Fruit fly (Drosophila melanogaster): Measurements from ENCODE around the gene InR.
A peak's percentile ranks its signal among the peaks of the same experiment; 100 is the strongest.

InR gene

DNA sequence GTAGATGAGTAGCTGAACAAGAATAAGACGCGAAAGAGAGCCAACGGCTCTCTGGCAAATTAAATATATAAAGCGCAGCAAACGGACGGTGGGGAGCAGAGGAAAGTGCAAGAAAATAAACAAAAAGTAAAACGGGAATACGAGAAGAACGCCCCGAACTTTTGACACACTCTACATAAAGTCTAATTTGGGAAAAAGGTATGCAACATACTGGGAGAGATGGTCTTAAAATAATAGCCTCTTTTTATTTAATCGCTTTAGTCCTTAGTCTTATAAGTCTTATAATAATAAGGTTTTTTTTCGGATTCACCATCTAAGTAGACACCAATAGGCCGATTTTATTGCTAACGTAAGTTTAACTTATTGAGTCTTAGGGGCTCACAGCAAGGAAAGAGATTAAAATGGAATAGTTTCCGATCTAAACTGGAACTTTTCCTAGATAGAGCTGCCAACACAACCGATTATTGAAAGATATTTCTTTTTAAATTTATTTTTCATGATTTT lies 33.8 kb upstream of the InR start (continued):
- peak; percentile 42 for TF ChIP-seq Sox14 (GFP tag; optimal IDR thresholded peaks at IDR 0.05)
- TF ChIP-seq cyc (GFP tag; optimal IDR thresholded peaks at IDR 0.05): peak; percentile 24
- TF ChIP-seq dsx (GFP tag; optimal IDR thresholded peaks at IDR 0.05; ENCODE audit: poor library complexity, severe bottlenecking): peak; percentile 76
- TF ChIP-seq CG11762 (GFP tag; optimal IDR thresholded peaks at IDR 0.05; ENCODE audit: insufficient read depth): peak; percentile 14
- peak; percentile 64 for TF ChIP-seq svp (GFP tag)
- peak in 1 of 2 experiments; percentile 48 for TF ChIP-seq ss (GFP tag; optimal IDR thresholded peaks at IDR 0.05)
- TF ChIP-seq eg (GFP tag; IDR thresholded peaks at IDR 0.05): 0 out of 3 replicates have a peak, but pooled peaks have one; percentile 40
- TF ChIP-seq CG10669 (GFP tag; optimal IDR thresholded peaks at IDR 0.05): peak; percentile 36
- TF ChIP-seq Met (GFP tag; optimal IDR thresholded peaks at IDR 0.05): peak; percentile 25
- TF ChIP-seq esn (GFP tag; optimal IDR thresholded peaks at IDR 0.05): peak; percentile 59
- peak; percentile 8 for TF ChIP-seq Hr4 (GFP tag; optimal IDR thresholded peaks at IDR 0.05)
- peak; percentile 28 for TF ChIP-seq CG6276 (GFP tag; optimal IDR thresholded peaks at IDR 0.05)
- no peak for TF ChIP-seq dac (GFP tag; optimal IDR thresholded peaks at IDR 0.05)
- no peak for TF ChIP-seq Blimp-1 (GFP tag; optimal IDR thresholded peaks at IDR 0.05)
- TF ChIP-seq lz (GFP tag; optimal IDR thresholded peaks at IDR 0.05): peak; percentile 46
- peak; percentile 47 for TF ChIP-seq achi (GFP tag; optimal IDR thresholded peaks at IDR 0.05)
- peak; percentile 56 for TF ChIP-seq CG6808 (GFP tag; optimal IDR thresholded peaks at IDR 0.05)

DNA sequence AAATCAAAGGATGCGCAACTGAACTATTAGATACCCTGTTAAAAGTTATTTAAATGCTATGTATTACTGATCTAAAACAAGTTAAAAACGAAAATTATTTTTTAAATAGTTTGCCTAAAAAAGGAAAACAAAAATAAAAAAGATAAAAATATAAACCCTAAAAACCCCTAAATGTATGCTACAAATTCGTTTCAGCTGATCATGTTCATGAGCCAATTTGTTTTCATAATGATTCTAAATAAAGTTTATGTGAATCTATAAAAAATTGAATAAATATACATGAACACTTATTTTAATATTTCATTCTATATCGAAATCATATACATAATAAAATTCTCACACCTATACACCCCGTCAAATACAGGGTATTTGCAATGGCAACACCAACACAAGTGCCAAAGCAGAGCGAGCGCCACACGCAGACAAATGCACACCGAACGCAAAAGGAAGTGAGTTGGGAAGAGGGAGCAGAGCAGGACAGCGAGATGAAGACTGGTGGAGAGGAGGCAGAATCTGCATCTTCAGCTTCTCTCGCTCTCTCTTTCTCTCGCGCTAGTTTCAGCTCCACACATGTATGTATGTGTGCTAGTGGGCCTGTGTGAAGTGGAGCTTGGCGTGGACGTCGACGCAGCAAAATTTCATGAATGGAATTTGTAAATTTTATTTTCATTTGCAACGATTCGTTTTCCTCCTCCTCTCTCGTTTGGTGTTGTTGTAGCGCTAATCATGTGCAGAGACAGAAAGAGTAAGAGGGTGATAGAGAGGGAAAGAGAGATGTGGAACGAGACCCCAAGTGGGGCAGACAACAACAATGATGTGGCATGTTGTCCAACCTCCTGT lies 32.1 kb upstream of the InR start:
- TF ChIP-seq acj6 (GFP tag; optimal IDR thresholded peaks at IDR 0.05): peak; percentile 94
- peak; percentile 91 for TF ChIP-seq CG8119 (GFP tag; IDR thresholded peaks at IDR 0.05)
- TF ChIP-seq CG10669 (GFP tag; optimal IDR thresholded peaks at IDR 0.05): peak; percentile 91
- peak; percentile 77 for TF ChIP-seq Eip75B (GFP tag; optimal IDR thresholded peaks at IDR 0.05)
- peak; percentile 89 for TF ChIP-seq CG34406 (GFP tag; optimal IDR thresholded peaks at IDR 0.05)
- peak; percentile 79 for TF ChIP-seq Sox15 (GFP tag; optimal IDR thresholded peaks at IDR 0.05)
- TF ChIP-seq Eip93F (GFP tag; optimal IDR thresholded peaks at IDR 0.05): peak; percentile 28
- peak; percentile 51 for TF ChIP-seq Sox102F (GFP tag; optimal IDR thresholded peaks at IDR 0.05)
- TF ChIP-seq CG1621 (tag; optimal IDR thresholded peaks at IDR 0.05): peak; percentile 39
- TF ChIP-seq lz (GFP tag; optimal IDR thresholded peaks at IDR 0.05): peak; percentile 75
- peak; percentile 47 to 97 for TF ChIP-seq salr (GFP tag; optimal IDR thresholded peaks at IDR 0.05)
- peak; percentile 96 for TF ChIP-seq CG3032 (tag; optimal IDR thresholded peaks at IDR 0.05)
- peak; percentile 52 for TF ChIP-seq Hr39 (GFP tag; optimal IDR thresholded peaks at IDR 0.05)
- peak; percentile 7 for TF ChIP-seq fd85E (GFP tag; optimal IDR thresholded peaks at IDR 0.05)
- TF ChIP-seq spab (GFP tag; optimal IDR thresholded peaks at IDR 0.05): peak; percentile 95
- TF ChIP-seq esn (GFP tag; optimal IDR thresholded peaks at IDR 0.05): peak; percentile 92
- TF ChIP-seq CG11762 (GFP tag; optimal IDR thresholded peaks at IDR 0.05; ENCODE audit: insufficient read depth): peak; percentile 84
- peak; percentile 56; the same call in 2 of the 3 replicates for TF ChIP-seq eg (GFP tag; IDR thresholded peaks at IDR 0.05)
- peak; percentile 90 for TF ChIP-seq OdsH (GFP tag; optimal IDR thresholded peaks at IDR 0.05)
- peak; percentile 76 for TF ChIP-seq CG8319 (GFP tag; optimal IDR thresholded peaks at IDR 0.05)
- TF ChIP-seq CG15336 (GFP tag; IDR thresholded peaks at IDR 0.05): peak; percentile 82
- TF ChIP-seq Hr38 (GFP tag; optimal IDR thresholded peaks at IDR 0.05): no peak
- TF ChIP-seq ss (GFP tag; optimal IDR thresholded peaks at IDR 0.05): peak; percentile 90 to 97
- peak; percentile 70 for TF ChIP-seq CG7368 (GFP tag; optimal IDR thresholded peaks at IDR 0.05)
- TF ChIP-seq CG6854 (GFP tag; optimal IDR thresholded peaks at IDR 0.05): no peak
- peak; percentile 48; the same call in 2 of the 3 replicates for TF ChIP-seq CG6163 (GFP tag; IDR thresholded peaks at IDR 0.05)
- peak; percentile 93 for TF ChIP-seq fd59A (GFP tag; optimal IDR thresholded peaks at IDR 0.05)
- peak; percentile 26 for TF ChIP-seq Ets21C (GFP tag; optimal IDR thresholded peaks at IDR 0.05)
- peak; percentile 91 for TF ChIP-seq CG3919 (GFP tag; optimal IDR thresholded peaks at IDR 0.05)
- TF ChIP-seq Eip78C (GFP tag): peak; percentile 96
- peak; percentile 39 for TF ChIP-seq Blimp-1 (GFP tag; optimal IDR thresholded peaks at IDR 0.05)
- TF ChIP-seq CG10631 (GFP tag; optimal IDR thresholded peaks at IDR 0.05): peak; percentile 94
- peak; percentile 85 for TF ChIP-seq CG6792 (GFP tag; optimal IDR thresholded peaks at IDR 0.05)
- no peak for TF ChIP-seq vri (GFP tag; optimal IDR thresholded peaks at IDR 0.05)
- TF ChIP-seq svp (GFP tag): peak; percentile 90
- peak; percentile 58; the same call in 1 of the 2 replicates for TF ChIP-seq CG11294 (GFP tag; IDR thresholded peaks at IDR 0.05)
- TF ChIP-seq topi (GFP tag; optimal IDR thresholded peaks at IDR 0.05): peak; percentile 81
- TF ChIP-seq dsx (GFP tag; optimal IDR thresholded peaks at IDR 0.05; ENCODE audit: poor library complexity, severe bottlenecking): peak; percentile 98
- peak; percentile 81 for TF ChIP-seq Met (GFP tag; optimal IDR thresholded peaks at IDR 0.05)

All from whole organism, prepupa.